Worm (Caenorhabditis elegans) whole organism, mixed stage, embryonic: ENCODE results near the gene C49F5.13.

Source experiments
- M03D4.4 ChIP-seq: sonication (generic microtip); optimal IDR thresholded peaks from 2 replicates; lab custom pipeline; 2017; ENCODE audit warnings: mild to moderate bottlenecking, missing genetic modification characterization, missing compliant biosample characterization
- blmp-1 ChIP-seq: fragments of 150-350 bp; optimal IDR thresholded peaks from 2 replicates; lab custom pipeline; 2014; ENCODE audit warnings: missing biosample characterization, missing genetic modification characterization
- ceh-39 ChIP-seq: fragments of 150-350 bp; optimal IDR thresholded peaks from 2 replicates; lab custom pipeline; 2014; ENCODE audit warnings: missing biosample characterization, missing genetic modification characterization
- ceh-43 ChIP-seq: fragments of 200-800 bp; sonication (Bioruptor generic); optimal IDR thresholded peaks from 2 replicates; lab custom pipeline; 2018; ENCODE audit warnings: mild to moderate bottlenecking, missing genetic modification characterization, moderate library complexity, missing compliant biosample characterization
- ceh-83 ChIP-seq: fragments of 200-800 bp; sonication (Bioruptor generic); optimal IDR thresholded peaks from 2 replicates; lab custom pipeline; 2018; ENCODE audit warnings: mild to moderate bottlenecking, missing genetic modification characterization, missing compliant biosample characterization
- ces-1 ChIP-seq: fragments of 150-350 bp; optimal IDR thresholded peaks from 2 replicates; lab custom pipeline; 2014; ENCODE audit warnings: missing biosample characterization, missing genetic modification reagents, missing genetic modification characterization
- cnd-1 ChIP-seq: fragments of 200-800 bp; sonication (Bioruptor generic); optimal IDR thresholded peaks from 2 replicates; lab custom pipeline; 2018; ENCODE audit warnings: mild to moderate bottlenecking, missing genetic modification characterization, missing compliant biosample characterization
- drap-1 ChIP-seq: fragments of 200-800 bp; sonication (Bioruptor generic); optimal IDR thresholded peaks from 3 replicates; lab custom pipeline; 2018; ENCODE audit warnings: mild to moderate bottlenecking, missing genetic modification characterization, missing compliant biosample characterization
- elt-1 ChIP-seq: sonication (generic microtip); optimal IDR thresholded peaks from 2 replicates; lab custom pipeline; 2017; ENCODE audit warnings: missing genetic modification characterization, mild to moderate bottlenecking, missing compliant biosample characterization, antibody characterized with exemption, moderate library complexity, borderline replicate concordance; ENCODE audit not compliant: insufficient read depth
- elt-3 ChIP-seq: fragments of 150-350 bp; optimal IDR thresholded peaks from 2 replicates; lab custom pipeline; 2014; ENCODE audit warnings: missing biosample characterization, missing genetic modification characterization
- flh-1 ChIP-seq: fragments of 200-800 bp; sonication (Bioruptor generic); optimal IDR thresholded peaks from 2 replicates; lab custom pipeline; 2018; ENCODE audit warnings: mild to moderate bottlenecking, missing genetic modification characterization, moderate library complexity, missing compliant biosample characterization
- hlh-1 ChIP-seq: fragments of 150-350 bp; optimal IDR thresholded peaks from 2 replicates; lab custom pipeline; 2014; ENCODE audit warnings: missing biosample characterization, missing genetic modification reagents, missing genetic modification characterization
- lin-13 ChIP-seq: fragments of 150-350 bp; optimal IDR thresholded peaks from 2 replicates; lab custom pipeline; 2014; ENCODE audit warnings: missing biosample characterization, missing genetic modification characterization
- lin-32 ChIP-seq: fragments of 200-800 bp; sonication (Bioruptor generic); optimal IDR thresholded peaks from 2 replicates; lab custom pipeline; 2018; ENCODE audit warnings: mild to moderate bottlenecking, missing genetic modification characterization, missing compliant biosample characterization
- mab-5 ChIP-seq: fragments of 150-350 bp; optimal IDR thresholded peaks from 2 replicates; lab custom pipeline; 2014; ENCODE audit warnings: missing biosample characterization, missing genetic modification characterization
- mep-1 ChIP-seq: fragments of 150-350 bp; optimal IDR thresholded peaks from 2 replicates; lab custom pipeline; 2017; ENCODE audit warnings: missing biosample characterization, missing genetic modification reagents, missing genetic modification characterization, inconsistent platforms
- mls-2 ChIP-seq: sonication (generic microtip); optimal IDR thresholded peaks from 2 replicates; lab custom pipeline; 2016; ENCODE audit warnings: mild to moderate bottlenecking, missing genetic modification characterization, moderate library complexity, missing compliant biosample characterization
- nhr-12 ChIP-seq: fragments of 150-350 bp; optimal IDR thresholded peaks from 2 replicates; lab custom pipeline; 2014; ENCODE audit warnings: missing biosample characterization, missing genetic modification characterization
- nhr-2 ChIP-seq: fragments of 150-350 bp; optimal IDR thresholded peaks from 2 replicates; lab custom pipeline; 2014; ENCODE audit warnings: missing biosample characterization, missing genetic modification characterization
- nhr-28 ChIP-seq: fragments of 150-350 bp; optimal IDR thresholded peaks from 2 replicates; lab custom pipeline; 2014; ENCODE audit warnings: missing biosample characterization, missing genetic modification characterization
- nhr-76 ChIP-seq: sonication (generic microtip); optimal IDR thresholded peaks from 2 replicates; lab custom pipeline; 2017; ENCODE audit warnings: missing biosample characterization, missing genetic modification characterization
- pha-4 ChIP-seq: fragments of 150-350 bp; optimal IDR thresholded peaks from 2 replicates; lab custom pipeline; 2018; ENCODE audit warnings: missing biosample characterization, missing genetic modification reagents, missing genetic modification characterization
- sem-2 ChIP-seq: fragments of 200-800 bp; sonication (Bioruptor generic); optimal IDR thresholded peaks from 2 replicates; lab custom pipeline; 2018; ENCODE audit warnings: mild to moderate bottlenecking, missing genetic modification characterization, missing compliant biosample characterization
- snpc-4 ChIP-seq: fragments of 150-350 bp; optimal IDR thresholded peaks from 2 replicates; lab custom pipeline; 2014; ENCODE audit warnings: missing biosample characterization, missing genetic modification characterization
- sptf-1 ChIP-seq: sonication (generic microtip); optimal IDR thresholded peaks from 2 replicates; lab custom pipeline; 2017; ENCODE audit warnings: mild to moderate bottlenecking, missing genetic modification characterization, moderate library complexity, missing compliant biosample characterization
- tbx-8 ChIP-seq: fragments of 200-800 bp; sonication (Bioruptor generic); optimal IDR thresholded peaks from 2 replicates; lab custom pipeline; 2018; ENCODE audit warnings: mild to moderate bottlenecking, missing genetic modification characterization, moderate library complexity, missing compliant biosample characterization
- unc-120 ChIP-seq: sonication (generic microtip); optimal IDR thresholded peaks from 2 replicates; lab custom pipeline; 2017; ENCODE audit warnings: missing genetic modification characterization, missing compliant biosample characterization; ENCODE audit not compliant: poor library complexity, severe bottlenecking
- unc-39 ChIP-seq: fragments of 150-350 bp; optimal IDR thresholded peaks from 2 replicates; lab custom pipeline; 2014; ENCODE audit warnings: missing biosample characterization, missing genetic modification characterization
- zip-8 ChIP-seq: fragments of 150-350 bp; optimal IDR thresholded peaks from 2 replicates; lab custom pipeline; 2014; ENCODE audit warnings: missing biosample characterization, missing genetic modification characterization

Gene C49F5.13

ce11 chrX:11965663-11966304 is 4.6 kb downstream of the C49F5.13 start, which contains the start of gene sams-1:
Gene sams-1 (plus strand): TSS chrX:11965962.
- TF ChIP-seq elt-1 (tag; lab: Kevin White, UChicago) = peak; percentile 75
- TF ChIP-seq sem-2 (GFP tag; lab: Kevin White, UChicago) = no peak
- no peak for TF ChIP-seq ceh-39 (tag; lab: Kevin White, UChicago)
- no peak for TF ChIP-seq mab-5 (tag; lab: Kevin White, UChicago)
- TF ChIP-seq M03D4.4 (tag; lab: Kevin White, UChicago) = no peak

ce11 chrX:11967034-11967433 is 5.8 kb downstream of the C49F5.13 start:
- TF ChIP-seq ceh-39 (tag; lab: Kevin White, UChicago) (no peak), elt-3 (tag; lab: Kevin White, UChicago) (no peak), nhr-2 (no peak), nhr-76 (no peak), nhr-28 (tag; lab: Kevin White, UChicago) (no peak)

ce11 chrX:11968024-11968598 is 6.9 kb downstream of the C49F5.13 start:
- TF ChIP-seq cnd-1 (tag; lab: Kevin White, UChicago) (no peak), elt-1 (tag; lab: Kevin White, UChicago) (no peak), flh-1 (GFP tag; lab: Kevin White, UChicago) (no peak), zip-8 (tag; lab: Kevin White, UChicago) (no peak), nhr-28 (tag; lab: Kevin White, UChicago) (no peak), lin-13 (no peak), ceh-39 (tag; lab: Kevin White, UChicago) (no peak)

- no peak for TF ChIP-seq tbx-8 (GFP tag; lab: Kevin White, UChicago)
- TF ChIP-seq hlh-1 = no peak
- no peak for TF ChIP-seq mls-2
- TF ChIP-seq unc-120 (tag; lab: Kevin White, UChicago) = no peak
- no peak for TF ChIP-seq snpc-4 (tag; lab: Kevin White, UChicago)
- TF ChIP-seq ceh-83 (GFP tag; lab: Kevin White, UChicago) = no peak
- TF ChIP-seq ceh-43 (GFP tag; lab: Kevin White, UChicago) = no peak
- TF ChIP-seq nhr-76 = no peak
- no peak for TF ChIP-seq mep-1 (tag; lab: Kevin White, UChicago)
- no peak for TF ChIP-seq ces-1
- TF ChIP-seq nhr-2 = no peak
- no peak for TF ChIP-seq zip-8 (tag; lab: Kevin White, UChicago)
- TF ChIP-seq drap-1 (GFP tag; lab: Kevin White, UChicago) = no peak
- TF ChIP-seq elt-3 (tag; lab: Kevin White, UChicago) = no peak
- no peak for TF ChIP-seq nhr-12 (tag; lab: Kevin White, UChicago)
- TF ChIP-seq blmp-1 (tag; lab: Kevin White, UChicago) = no peak
- no peak for TF ChIP-seq nhr-28 (tag; lab: Kevin White, UChicago)
- TF ChIP-seq sem-2 (GFP tag; lab: Kevin White, UChicago) = no peak
- TF ChIP-seq unc-39 (tag; lab: Kevin White, UChicago) = no peak
- no peak for TF ChIP-seq flh-1 (GFP tag; lab: Kevin White, UChicago)
Observed at ce11 chrX:11969085-11969484, 7.9 kb downstream of the C49F5.13 start.

- TF ChIP-seq cnd-1 (tag; lab: Kevin White, UChicago) = no peak
- no peak for TF ChIP-seq M03D4.4 (tag; lab: Kevin White, UChicago)
- TF ChIP-seq mab-5 (tag; lab: Kevin White, UChicago) = no peak
- no peak for TF ChIP-seq nhr-28 (tag; lab: Kevin White, UChicago)
- no peak for TF ChIP-seq nhr-2
- TF ChIP-seq pha-4 (tag; lab: Kevin White, UChicago) = no peak
- TF ChIP-seq drap-1 (GFP tag; lab: Kevin White, UChicago) = no peak
- no peak for TF ChIP-seq ces-1
- TF ChIP-seq elt-3 (tag; lab: Kevin White, UChicago) = no peak
- TF ChIP-seq tbx-8 (GFP tag; lab: Kevin White, UChicago) = no peak
- no peak for TF ChIP-seq blmp-1 (tag; lab: Kevin White, UChicago)
- TF ChIP-seq ceh-83 (GFP tag; lab: Kevin White, UChicago) = no peak
- TF ChIP-seq lin-32 (GFP tag; lab: Kevin White, UChicago) = no peak
- no peak for TF ChIP-seq ceh-43 (GFP tag; lab: Kevin White, UChicago)
- TF ChIP-seq zip-8 (tag; lab: Kevin White, UChicago) = no peak
- TF ChIP-seq sptf-1 (tag; lab: Kevin White, UChicago) = no peak
Observed at ce11 chrX:11969554-11969953, 8.4 kb downstream of the C49F5.13 start.
